Fruit fly (Drosophila melanogaster) whole organism, embryonic: ENCODE results near the gene CG10301.

Experiments used
- B-H1 ChIP-seq: fragments of 200-800 bp; sonication (Bioruptor generic); IDR thresholded peaks from 3 replicates; pipeline ENCODE4 v1.3.6; 2022; ENCODE audit warnings: missing biosample characterization, missing genetic modification characterization
- Bgb ChIP-seq: fragments of 200-800 bp; sonication (Bioruptor generic); IDR thresholded peaks from 2 replicates; pipeline ENCODE4 v1.3.6; 2022; ENCODE audit warnings: missing biosample characterization, missing genetic modification characterization; ENCODE audit not compliant: partially characterized antibody
- CG11695 ChIP-seq: fragments of 200-800 bp; sonication (Bioruptor generic); IDR thresholded peaks from 3 replicates; pipeline ENCODE4 v1.3.6; 2022; ENCODE audit warnings: missing biosample characterization, missing genetic modification characterization
- CG12071 ChIP-seq: fragments of 200-800 bp; sonication (Bioruptor generic); optimal IDR thresholded peaks from 3 replicates; lab custom pipeline; 2018; ENCODE audit warnings: missing biosample characterization, mild to moderate bottlenecking, missing genetic modification characterization
- CG12299 ChIP-seq: fragments of 200-800 bp; sonication (Bioruptor generic); optimal IDR thresholded peaks from 2 replicates; lab custom pipeline; 2018; ENCODE audit warnings: missing biosample characterization, mild to moderate bottlenecking, missing genetic modification characterization
- CG12744 ChIP-seq: fragments of 200-800 bp; sonication (Bioruptor generic); optimal IDR thresholded peaks from 2 replicates; lab custom pipeline; 2016; ENCODE audit warnings: missing biosample characterization, missing genetic modification characterization
- CG12769 ChIP-seq: fragments of 200-800 bp; sonication (Bioruptor generic); optimal IDR thresholded peaks from 2 replicates; lab custom pipeline; 2019; ENCODE audit warnings: missing biosample characterization, mild to moderate bottlenecking, missing genetic modification characterization, moderate library complexity
- CG15601 ChIP-seq: fragments of 200-800 bp; sonication (Bioruptor generic); optimal IDR thresholded peaks from 3 replicates; lab custom pipeline; 2019; ENCODE audit warnings: missing biosample characterization, mild to moderate bottlenecking, missing genetic modification characterization, moderate library complexity
- CG16813 ChIP-seq: fragments of 200-800 bp; sonication (Bioruptor generic); IDR thresholded peaks from 3 replicates; pipeline ENCODE4 v1.3.6; 2022; ENCODE audit warnings: missing biosample characterization, missing genetic modification characterization; ENCODE audit not compliant: partially characterized antibody
- CG17328 ChIP-seq: fragments of 200-800 bp; sonication (Bioruptor generic); IDR thresholded peaks from 2 replicates; pipeline ENCODE4 v1.3.6; 2022; ENCODE audit warnings: missing biosample characterization, missing genetic modification characterization
- CG1832 ChIP-seq: fragments of 200-800 bp; sonication (Bioruptor generic); optimal IDR thresholded peaks from 2 replicates; lab custom pipeline; 2017; ENCODE audit warnings: missing biosample characterization, mild to moderate bottlenecking, missing genetic modification characterization, inconsistent platforms
- CG2116 ChIP-seq: fragments of 200-800 bp; sonication (Bioruptor generic); optimal IDR thresholded peaks from 3 replicates; lab custom pipeline; 2018; ENCODE audit warnings: missing biosample characterization, mild to moderate bottlenecking, missing genetic modification characterization
- CG2202 ChIP-seq: fragments of 200-800 bp; sonication (Bioruptor generic); optimal IDR thresholded peaks from 2 replicates; lab custom pipeline; 2018; ENCODE audit warnings: missing biosample characterization, mild to moderate bottlenecking, missing genetic modification characterization
- CG2875 ChIP-seq: fragments of 200-800 bp; sonication (Bioruptor generic); optimal IDR thresholded peaks from 2 replicates; lab custom pipeline; 2017; ENCODE audit warnings: missing biosample characterization, mild to moderate bottlenecking, missing genetic modification characterization, missing genetic modification reagents
- CG34224 ChIP-seq: fragments of 200-800 bp; sonication (Bioruptor generic); IDR thresholded peaks from 3 replicates; pipeline ENCODE4 v1.3.6; 2022; ENCODE audit warnings: missing biosample characterization, missing genetic modification characterization; ENCODE audit not compliant: partially characterized antibody
- CG42726 ChIP-seq: fragments of 200-800 bp; sonication (Bioruptor generic); IDR thresholded peaks from 2 replicates; pipeline ENCODE4 v1.3.6; 2022; ENCODE audit warnings: missing biosample characterization, missing genetic modification characterization; ENCODE audit not compliant: partially characterized antibody
- CG5180 ChIP-seq: fragments of 200-800 bp; sonication (Bioruptor generic); optimal IDR thresholded peaks from 3 replicates; lab custom pipeline; 2017; ENCODE audit warnings: missing biosample characterization, missing genetic modification characterization, mild to moderate bottlenecking, moderate library complexity, missing genetic modification reagents
- CG8765 ChIP-seq: fragments of 200-800 bp; sonication (Bioruptor generic); IDR thresholded peaks from 2 replicates; pipeline ENCODE4 v1.3.6; 2022; ENCODE audit warnings: missing biosample characterization, missing genetic modification characterization
- CG9817 ChIP-seq: fragments of 200-800 bp; sonication (Bioruptor generic); optimal IDR thresholded peaks from 2 replicates; lab custom pipeline; 2018; ENCODE audit warnings: missing biosample characterization, mild to moderate bottlenecking, missing genetic modification characterization, moderate library complexity
- CoRest ChIP-seq: fragments of 200-800 bp; sonication (Bioruptor generic); optimal IDR thresholded peaks from 3 replicates; lab custom pipeline; 2018; ENCODE audit warnings: missing biosample characterization, mild to moderate bottlenecking, missing genetic modification characterization, moderate library complexity
- CrebB ChIP-seq: fragments of 200-800 bp; sonication (Bioruptor generic); optimal IDR thresholded peaks from 3 replicates; lab custom pipeline; 2018; ENCODE audit warnings: missing biosample characterization, mild to moderate bottlenecking, missing genetic modification characterization
- Ets97D ChIP-seq: fragments of 200-800 bp; sonication (Bioruptor generic); optimal IDR thresholded peaks from 3 replicates; lab custom pipeline; 2016; ENCODE audit warnings: missing biosample characterization, missing genetic modification characterization
- HHEX ChIP-seq: fragments of 200-800 bp; sonication (Bioruptor generic); optimal IDR thresholded peaks from 3 replicates; lab custom pipeline; 2017; ENCODE audit warnings: missing biosample characterization, mild to moderate bottlenecking, missing genetic modification characterization, missing genetic modification reagents
- Hr78 ChIP-seq, 2 experiments: fragments of 200-800 bp in 1 of 2; fragments of >200 bp in 1 of 2; sonication (Bioruptor generic) in 1 of 2; optimal IDR thresholded peaks; 2 replicates each; lab custom pipeline; 2017 to 2019; ENCODE audit warnings: missing biosample characterization in 2 of 2, missing genetic modification characterization in 2 of 2, mild to moderate bottlenecking in 1 of 2, moderate library complexity in 1 of 2
- NFAT ChIP-seq: fragments of 200-800 bp; sonication (Bioruptor generic); IDR thresholded peaks from 2 replicates; pipeline ENCODE4 v1.3.6; 2022; ENCODE audit warnings: missing biosample characterization, missing genetic modification characterization
- Ptx1 ChIP-seq: fragments of 200-800 bp; sonication (Bioruptor generic); IDR thresholded peaks from 2 replicates; pipeline ENCODE4 v1.3.6; 2022; ENCODE audit warnings: missing biosample characterization, missing genetic modification characterization
- Scr ChIP-seq: fragments of 200-800 bp; sonication (Bioruptor generic); IDR thresholded peaks from 2 replicates; pipeline ENCODE4 v1.3.6; 2022; ENCODE audit warnings: missing biosample characterization, missing genetic modification characterization; ENCODE audit not compliant: partially characterized antibody
- Xrp1 ChIP-seq: fragments of 200-800 bp; sonication (Bioruptor generic); IDR thresholded peaks from 2 replicates; pipeline ENCODE4 v1.3.6; 2022; ENCODE audit warnings: missing biosample characterization, missing genetic modification characterization
- amos ChIP-seq: fragments of 200-800 bp; sonication (Bioruptor generic); IDR thresholded peaks from 2 replicates; pipeline ENCODE4 v1.3.6; 2022; ENCODE audit warnings: missing biosample characterization, missing genetic modification characterization; ENCODE audit not compliant: partially characterized antibody
- bbx ChIP-seq: fragments of 200-800 bp; sonication (Bioruptor generic); IDR thresholded peaks from 2 replicates; pipeline ENCODE4 v1.3.6; 2022; ENCODE audit warnings: missing biosample characterization, missing genetic modification characterization; ENCODE audit not compliant: partially characterized antibody
- cad ChIP-seq: fragments of >200 bp; optimal IDR thresholded peaks from 2 replicates; lab custom pipeline; 2017; ENCODE audit warnings: missing biosample characterization, missing genetic modification characterization
- chif ChIP-seq, 2 experiments: fragments of 200-800 bp; sonication (Bioruptor generic); optimal IDR thresholded peaks; 3 replicates each; lab custom pipeline; 2016; ENCODE audit warnings: missing biosample characterization in 2 of 2, missing genetic modification characterization in 2 of 2
- chm ChIP-seq: fragments of 200-800 bp; sonication (Bioruptor generic); IDR thresholded peaks from 2 replicates; pipeline ENCODE4 v1.3.6; 2022; ENCODE audit warnings: missing biosample characterization, missing genetic modification characterization
- ftz-f1 ChIP-seq: fragments of 200-800 bp; sonication (Bioruptor generic); optimal IDR thresholded peaks from 2 replicates; lab custom pipeline; 2016; ENCODE audit warnings: missing biosample characterization, missing genetic modification characterization
- gcm ChIP-seq: fragments of 200-800 bp; sonication (Bioruptor generic); optimal IDR thresholded peaks from 2 replicates; lab custom pipeline; 2019; ENCODE audit warnings: missing biosample characterization, mild to moderate bottlenecking, missing genetic modification characterization, moderate library complexity
- grn ChIP-seq: fragments of 200-800 bp; sonication (Bioruptor generic); optimal IDR thresholded peaks from 3 replicates; lab custom pipeline; 2017; ENCODE audit warnings: missing biosample characterization, missing genetic modification characterization
- kay ChIP-seq: fragments of 200-800 bp; sonication (Bioruptor generic); optimal IDR thresholded peaks from 2 replicates; lab custom pipeline; 2016; ENCODE audit warnings: missing biosample characterization, missing genetic modification characterization
- maf-S ChIP-seq: fragments of 200-800 bp; sonication (Bioruptor generic); optimal IDR thresholded peaks from 2 replicates; lab custom pipeline; 2016; ENCODE audit warnings: missing biosample characterization, missing genetic modification characterization
- pan ChIP-seq, 4 experiments: fragments of >200 bp in 3 of 4; fragments of 200-800 bp in 1 of 4; sonication (Bioruptor generic) in 1 of 4; optimal IDR thresholded peaks in 3 of 4; IDR thresholded peaks in 1 of 4; 2 replicates each; pipeline versions ENCODE4 v1.3.6 to Lab custom; 2017 to 2022; ENCODE audit warnings: missing biosample characterization in 2 of 4, missing genetic modification characterization in 2 of 4, mixed read lengths in 1 of 4
- pb ChIP-seq: fragments of 200-800 bp; sonication (Bioruptor generic); optimal IDR thresholded peaks from 3 replicates; lab custom pipeline; 2016; ENCODE audit warnings: missing biosample characterization, missing genetic modification characterization
- pho ChIP-seq: fragments of 200-800 bp; sonication (Bioruptor generic); optimal IDR thresholded peaks from 2 replicates; lab custom pipeline; 2016; ENCODE audit warnings: missing biosample characterization, missing genetic modification characterization
- sr ChIP-seq: fragments of 200-800 bp; sonication (Bioruptor generic); IDR thresholded peaks from 3 replicates; pipeline ENCODE4 v1.3.6; 2022; ENCODE audit warnings: missing biosample characterization, missing genetic modification characterization
- stc ChIP-seq: fragments of 200-800 bp; sonication (Bioruptor generic); IDR thresholded peaks from 2 replicates; pipeline ENCODE4 v1.3.6; 2022; ENCODE audit warnings: missing biosample characterization, missing genetic modification characterization
- ttk ChIP-seq: fragments of 200-800 bp; sonication (Bioruptor generic); IDR thresholded peaks from 2 replicates; pipeline ENCODE4 v2.1.2; 2022; ENCODE audit warnings: missing biosample characterization, missing genetic modification characterization
- unc-4 ChIP-seq: fragments of 200-800 bp; sonication (Bioruptor generic); IDR thresholded peaks from 2 replicates; pipeline ENCODE4 v1.3.6; 2022; ENCODE audit warnings: missing biosample characterization, missing genetic modification characterization; ENCODE audit not compliant: partially characterized antibody
- vnd ChIP-seq: fragments of 200-800 bp; sonication (Bioruptor generic); IDR thresholded peaks from 3 replicates; pipeline ENCODE4 v1.3.6; 2022; ENCODE audit warnings: missing biosample characterization, missing genetic modification characterization; ENCODE audit not compliant: partially characterized antibody

The CG10301 gene

dm6 chr3R:23729632-23730471 is 19.9 kb downstream of the CG10301 start (continued):
- peak; percentile 79 for TF ChIP-seq Bgb (GFP tag; lab: Robert Waterston, UW)
- 0 out of 2 replicates have a peak, but pooled peaks have one; percentile 32 for TF ChIP-seq stc
- no peak for TF ChIP-seq CG9817
- TF ChIP-seq NFAT (GFP tag; lab: Robert Waterston, UW), result 0 out of 2 replicates have a peak, but pooled peaks have one; percentile 11
- peak; percentile 53; the same call in 1 of the 2 replicates for TF ChIP-seq ttk (GFP tag; lab: Robert Waterston, UW)
- TF ChIP-seq ftz-f1 (GFP tag; lab: Kevin White, UChicago), result peak; percentile 44
- TF ChIP-seq pan (optimal IDR thresholded peaks at IDR 0.05; lab: Kevin White, UChicago), result no peak
- peak in 1 of 2 experiments; percentile 32 for TF ChIP-seq pan (GFP tag; optimal IDR thresholded peaks at IDR 0.05 in 1 of 2, IDR thresholded peaks at IDR 0.05 in 1 of 2)
- peak; percentile 25 for TF ChIP-seq CrebB
- peak; percentile 18 for TF ChIP-seq CG2875
- peak; percentile 51; the same call in 2 of the 3 replicates for TF ChIP-seq CG16813
- peak; percentile 5 for TF ChIP-seq cad (GFP tag; lab: Kevin White, UChicago)
- TF ChIP-seq CG12769, result peak; percentile 98
- TF ChIP-seq Scr, result peak; percentile 61
- TF ChIP-seq CG12071, result peak; percentile 20
- TF ChIP-seq CG5180 (GFP tag; lab: Kevin White, UChicago), result peak; percentile 42
- peak; percentile 17 for TF ChIP-seq pho
- TF ChIP-seq amos (GFP tag; lab: Robert Waterston, UW), result peak; percentile 72; the same call in 1 of the 2 replicates
- no peak for TF ChIP-seq Ets97D (GFP tag; lab: Kevin White, UChicago)
- peak; percentile 48 for TF ChIP-seq gcm (GFP tag; lab: Kevin White, UChicago)
- peak; percentile 72 for TF ChIP-seq CG34224 (GFP tag; lab: Robert Waterston, UW)
- TF ChIP-seq CG2202 (tag; lab: Kevin White, UChicago), result peak; percentile 21
- TF ChIP-seq maf-S, result no peak
- TF ChIP-seq CG42726 (GFP tag; lab: Robert Waterston, UW), result peak; percentile 84
- TF ChIP-seq Hr78 (GFP tag; optimal IDR thresholded peaks at IDR 0.05; lab: Kevin White, UChicago), result peak in 1 of 2 experiments; percentile 30
- TF ChIP-seq chif (GFP tag; optimal IDR thresholded peaks at IDR 0.05; lab: Kevin White, UChicago), result no peak
- no peak for TF ChIP-seq B-H1 (GFP tag; lab: Robert Waterston, UW)
- peak; percentile 35 for TF ChIP-seq HHEX (GFP tag; lab: Kevin White, UChicago)
- TF ChIP-seq grn (GFP tag; lab: Kevin White, UChicago), result peak; percentile 50
- TF ChIP-seq CG8765, result 0 out of 2 replicates have a peak, but pooled peaks have one; percentile 31
- TF ChIP-seq CG17328 (GFP tag; lab: Robert Waterston, UW), result 0 out of 2 replicates have a peak, but pooled peaks have one; percentile 28
- TF ChIP-seq pb, result no peak
- TF ChIP-seq CoRest, result peak; percentile 59
- peak; percentile 78 for TF ChIP-seq bbx (GFP tag; lab: Robert Waterston, UW)
- peak; percentile 36 for TF ChIP-seq CG15601 (tag; lab: Kevin White, UChicago)
- TF ChIP-seq unc-4, result 0 out of 2 replicates have a peak, but pooled peaks have one; percentile 41
- peak; percentile 18; the same call in 1 of the 3 replicates for TF ChIP-seq CG11695 (GFP tag; lab: Robert Waterston, UW)
- no peak for TF ChIP-seq CG2116 (GFP tag; lab: Kevin White, UChicago)
- peak; percentile 16; the same call in 1 of the 2 replicates for TF ChIP-seq Xrp1 (GFP tag; lab: Robert Waterston, UW)
- TF ChIP-seq chm (GFP tag; lab: Robert Waterston, UW), result peak; percentile 79
- TF ChIP-seq sr (GFP tag; lab: Robert Waterston, UW), result 0 out of 3 replicates have a peak, but pooled peaks have one; percentile 36
- TF ChIP-seq Ptx1, result no peak
- TF ChIP-seq kay (GFP tag; lab: Kevin White, UChicago), result no peak
- no peak for TF ChIP-seq CG1832
- TF ChIP-seq vnd (GFP tag; lab: Robert Waterston, UW), result peak; percentile 60
- TF ChIP-seq CG12299 (tag; lab: Kevin White, UChicago), result peak; percentile 27
- peak; percentile 7 for TF ChIP-seq CG12744 (GFP tag; lab: Kevin White, UChicago)
